Worm (Caenorhabditis elegans): Measurements from ENCODE around the gene ufc-1.

- TF ChIP-seq tab-1 (GFP tag; IDR thresholded peaks at IDR 0.05), result no peak
- no peak for TF ChIP-seq ref-1 (GFP tag; conservative IDR thresholded peaks at IDR 0.05)
- TF ChIP-seq flt-1 (GFP tag; IDR thresholded peaks at IDR 0.05), result no peak
These were observed 16.1 kb upstream of the ufc-1 start for ce11 chrIII:9315180-9315579.

Measured in whole organism, midembryonic.